Worm (Caenorhabditis elegans): ENCODE results near the gene srlf-13.

srlf-13 gene

DNA sequence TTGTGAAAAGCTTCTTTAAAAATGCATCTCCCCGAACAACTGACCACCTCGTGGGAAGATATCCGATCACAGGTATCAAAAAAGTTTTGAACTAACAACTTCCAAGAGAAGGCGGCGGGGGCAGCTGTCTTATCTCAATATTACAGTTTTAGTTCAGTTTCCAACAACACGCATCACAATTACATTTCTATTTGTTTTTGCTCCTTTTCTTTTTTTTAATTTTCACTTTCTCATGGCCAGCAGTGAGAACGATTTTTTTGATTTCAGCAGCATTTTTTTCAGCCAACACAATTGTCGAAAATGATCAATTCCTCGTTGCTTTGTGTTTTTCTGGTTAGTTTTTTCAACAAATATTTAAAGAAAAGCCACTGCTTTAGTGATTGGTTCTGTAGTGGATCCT lies 16.7 kb upstream of the srlf-13 start, which contains the start of gene ZK593.2:
ZK593.2 (plus strand) TSS at position 301 of the 400 bp plus-strand sequence.
- TF ChIP-seq dmd-6 (GFP tag; IDR thresholded peaks at IDR 0.05): peak; percentile 7; the same call in 1 of the 2 replicates
- TF ChIP-seq daf-16 (GFP tag; optimal IDR thresholded peaks at IDR 0.05): no peak
- TF ChIP-seq daf-16 (tag; optimal IDR thresholded peaks at IDR 0.05): peak; percentile 8
- TF ChIP-seq mxl-2 (GFP tag; conservative IDR thresholded peaks at IDR 0.05): 0 out of 2 replicates have a peak, but pooled peaks have one; percentile 11
- no peak for TF ChIP-seq madf-5 (GFP tag; IDR thresholded peaks at IDR 0.05)
- TF ChIP-seq lir-3 (tag; optimal IDR thresholded peaks at IDR 0.05): no peak
- TF ChIP-seq nhr-10 (tag; optimal IDR thresholded peaks at IDR 0.05): no peak
- peak; percentile 59 for TF ChIP-seq ama-1 (optimal IDR thresholded peaks at IDR 0.05)
- TF ChIP-seq unc-130 (GFP tag; optimal IDR thresholded peaks at IDR 0.05): no peak
- TF ChIP-seq mxl-3 (GFP tag; optimal IDR thresholded peaks at IDR 0.05): no peak
- no peak for TF ChIP-seq nhr-28 (tag; optimal IDR thresholded peaks at IDR 0.05)

DNA sequence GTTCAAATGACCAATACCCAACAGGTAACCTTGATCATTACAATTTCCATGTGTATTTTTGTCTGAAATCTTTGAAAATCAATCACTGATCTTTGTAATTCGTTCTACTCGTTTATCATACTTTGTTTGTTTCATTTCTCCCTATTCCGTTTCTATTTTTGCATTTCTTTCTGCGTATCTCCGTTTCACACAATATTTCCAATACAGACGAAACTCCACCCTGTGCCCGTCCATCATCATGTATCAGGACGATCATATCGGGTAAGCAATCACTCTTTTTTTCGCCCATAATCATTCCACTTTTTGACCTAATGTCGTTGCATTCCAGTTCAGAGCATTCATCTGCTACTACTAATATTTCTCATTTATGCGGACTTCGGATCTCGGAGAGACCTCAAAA lies 13.3 kb upstream of the srlf-13 start, which contains the start of gene pyk-2:
pyk-2 (plus strand) TSS at position 206 of the 400 bp plus-strand sequence.
- TF ChIP-seq ama-1 (optimal IDR thresholded peaks at IDR 0.05) (no peak), nhr-48 (tag; optimal IDR thresholded peaks at IDR 0.05) (peak; percentile 7), ztf-11 (tag; optimal IDR thresholded peaks at IDR 0.05) (no peak), mdl-1 (tag; optimal IDR thresholded peaks at IDR 0.05) (peak in 1 of 2 experiments; percentile 37), lim-7 (GFP tag; IDR thresholded peaks at IDR 0.05) (no peak), php-3 (GFP tag; IDR thresholded peaks at IDR 0.05) (0 out of 2 replicates have a peak, but pooled peaks have one; percentile 39), lin-38 (GFP tag; IDR thresholded peaks at IDR 0.05) (no peak), arid-1 (GFP tag; conservative IDR thresholded peaks at IDR 0.05) (no peak), snpc-4 (tag; optimal IDR thresholded peaks at IDR 0.05) (no peak), T20F7.1 (GFP tag; optimal IDR thresholded peaks at IDR 0.05) (peak; percentile 36), unc-39 (tag; optimal IDR thresholded peaks at IDR 0.05) (no peak), Y75B8A.6 (GFP tag; IDR thresholded peaks at IDR 0.05) (no peak), mes-2 (tag; optimal IDR thresholded peaks at IDR 0.05; ENCODE audit: poor library complexity, severe bottlenecking) (no peak), pqm-1 (tag; optimal IDR thresholded peaks at IDR 0.05) (peak; percentile 65), Y48G9A.11 (GFP tag; IDR thresholded peaks at IDR 0.05) (no peak), aha-1 (tag) (no peak), nhr-42 (GFP tag; IDR thresholded peaks at IDR 0.05) (no peak), ZK546.5 (tag; optimal IDR thresholded peaks at IDR 0.05) (no peak), lin-29 (GFP tag; IDR thresholded peaks at IDR 0.05) (no peak), snpc-1.2 (GFP tag; IDR thresholded peaks at IDR 0.05) (no peak), dve-1 (tag; optimal IDR thresholded peaks at IDR 0.05; ENCODE audit: insufficient read depth) (peak; percentile 77), hlh-11 (tag; optimal IDR thresholded peaks at IDR 0.05) (peak; percentile 82), unc-62 (GFP tag; optimal IDR thresholded peaks at IDR 0.05 in 1 of 2) (no peak), unc-62 (tag; optimal IDR thresholded peaks at IDR 0.05) (no peak), nhr-28 (tag; optimal IDR thresholded peaks at IDR 0.05) (peak; percentile 73), F10B5.3 (tag; optimal IDR thresholded peaks at IDR 0.05) (no peak), aly-2 (tag; optimal IDR thresholded peaks at IDR 0.05) (no peak), spr-3 (GFP tag; optimal IDR thresholded peaks at IDR 0.05) (no peak), daf-8 (GFP tag; IDR thresholded peaks at IDR 0.05) (no peak), lin-15B (tag; optimal IDR thresholded peaks at IDR 0.05) (no peak), lir-3 (tag; optimal IDR thresholded peaks at IDR 0.05) (no peak), daf-16 (GFP tag; optimal IDR thresholded peaks at IDR 0.05) (no peak), daf-16 (tag; optimal IDR thresholded peaks at IDR 0.05) (peak; percentile 80), duxl-1 (tag; optimal IDR thresholded peaks at IDR 0.05; ENCODE audit: poor library complexity) (no peak), daf-12 (tag; optimal IDR thresholded peaks at IDR 0.05) (no peak), nhr-77 (tag; optimal IDR thresholded peaks at IDR 0.05) (peak; percentile 41), mdt-29 (GFP tag; IDR thresholded peaks at IDR 0.05) (no peak), pha-4 (GFP tag; IDR thresholded peaks at IDR 0.05) (no peak), pha-4 (tag; optimal IDR thresholded peaks at IDR 0.05) (no peak), madf-9 (GFP tag; conservative IDR thresholded peaks at IDR 0.05) (no peak), cey-2 (tag; optimal IDR thresholded peaks at IDR 0.05; ENCODE audit: borderline replicate concordance, insufficient read depth) (no peak), nhr-111 (GFP tag; optimal IDR thresholded peaks at IDR 0.05) (no peak), jun-1 (tag; optimal IDR thresholded peaks at IDR 0.05) (no peak), Y105C5A.15 (GFP tag; IDR thresholded peaks at IDR 0.05) (no peak)
